Worm (Caenorhabditis elegans) whole organism, L1 larva: ENCODE results near the gene aqp-3.
A peak's percentile ranks its signal among the peaks of the same experiment; 100 is the strongest.
"Not testable (repeated sequence)": the region's sequence is repeated elsewhere in the genome, so short reads cannot be mapped to it uniquely, and the experiment has no call there.

ENCODE experiments used
- F16B12.6 ChIP-seq: fragments of 150-350 bp; optimal IDR thresholded peaks from 2 replicates; lab custom pipeline; 2014; ENCODE audit warnings: missing biosample characterization, missing genetic modification characterization
- aha-1 ChIP-seq: fragments of 150-350 bp; optimal IDR thresholded peaks from 2 replicates; lab custom pipeline; 2014; ENCODE audit warnings: missing biosample characterization, missing genetic modification characterization
- ama-1 ChIP-seq: fragments of 150-350 bp; optimal IDR thresholded peaks from 2 replicates; lab custom pipeline; 2014
- blmp-1 ChIP-seq: fragments of 150-350 bp; optimal IDR thresholded peaks from 2 replicates; lab custom pipeline; 2014; ENCODE audit warnings: missing biosample characterization, missing genetic modification characterization
- ceh-82 ChIP-seq, 3 experiments: fragments of 150-350 bp in 1 of 3; sonication (generic microtip) in 2 of 3; optimal IDR thresholded peaks; 2 replicates each; lab custom pipeline; 2014 to 2017; ENCODE audit warnings: missing biosample characterization in 3 of 3, missing genetic modification characterization in 3 of 3
- ceh-90 ChIP-seq: sonication (generic microtip); optimal IDR thresholded peaks from 2 replicates; lab custom pipeline; 2016; ENCODE audit warnings: missing genetic modification characterization, missing compliant biosample characterization
- dsc-1 ChIP-seq: sonication (generic microtip); optimal IDR thresholded peaks from 2 replicates; lab custom pipeline; 2016; ENCODE audit warnings: mild to moderate bottlenecking, missing genetic modification characterization, missing compliant biosample characterization
- efl-1 ChIP-seq, 4 experiments: fragments of 150-350 bp; optimal IDR thresholded peaks in 3 of 4; peaks in 1 of 4; 1 replicate in 1 of 4; 2 replicates in 3 of 4; lab custom pipeline; 2014; ENCODE audit warnings: missing biosample characterization in 2 of 4, missing genetic modification characterization in 2 of 4, missing genetic modification reagents in 2 of 4
- egl-27 ChIP-seq, 2 experiments: fragments of 150-350 bp in 1 of 2; sonication (generic microtip); optimal IDR thresholded peaks; 3 replicates each; lab custom pipeline; 2017 to 2018; ENCODE audit warnings: missing biosample characterization in 2 of 2, missing genetic modification characterization in 2 of 2, missing genetic modification reagents in 2 of 2
- elt-3 ChIP-seq, 6 experiments: fragments of 150-350 bp in 1 of 6; sonication (generic microtip); optimal IDR thresholded peaks; 2 replicates each; lab custom pipeline; 2017 to 2018; ENCODE audit warnings: missing biosample characterization in 6 of 6, missing genetic modification characterization in 6 of 6, inconsistent platforms in 1 of 6
- fkh-10 ChIP-seq: sonication (generic microtip); optimal IDR thresholded peaks from 2 replicates; lab custom pipeline; 2017; ENCODE audit warnings: missing biosample characterization, missing genetic modification reagents, missing genetic modification characterization
- fkh-4 ChIP-seq: sonication (generic microtip); optimal IDR thresholded peaks from 2 replicates; lab custom pipeline; 2016; ENCODE audit warnings: missing compliant biosample characterization, missing genetic modification characterization, borderline replicate concordance
- fos-1 ChIP-seq: fragments of 150-350 bp; optimal IDR thresholded peaks from 2 replicates; lab custom pipeline; 2014; ENCODE audit warnings: missing biosample characterization, missing genetic modification characterization
- grh-1 ChIP-seq: fragments of 200-800 bp; sonication (Bioruptor generic); IDR thresholded peaks from 2 replicates; pipeline ENCODE4 v1.3.6; 2022; ENCODE audit warnings: missing genetic modification reagents, missing genetic modification characterization, missing compliant biosample characterization
- hlh-17 ChIP-seq: fragments of 200-800 bp; sonication (Bioruptor generic); optimal IDR thresholded peaks from 2 replicates; lab custom pipeline; 2018; ENCODE audit warnings: missing genetic modification characterization, mild to moderate bottlenecking, missing compliant biosample characterization, moderate library complexity, borderline replicate concordance
- hlh-4 ChIP-seq: sonication (generic microtip); optimal IDR thresholded peaks from 2 replicates; lab custom pipeline; 2016; ENCODE audit warnings: mild to moderate bottlenecking, missing genetic modification characterization, missing compliant biosample characterization
- lin-14 ChIP-seq: fragments of 200-800 bp; sonication (Bioruptor generic); optimal IDR thresholded peaks from 2 replicates; lab custom pipeline; 2018; ENCODE audit warnings: mild to moderate bottlenecking, missing genetic modification characterization, moderate library complexity, missing compliant biosample characterization
- lin-15B ChIP-seq: fragments of 150-350 bp; sonication (generic microtip); optimal IDR thresholded peaks from 3 replicates; lab custom pipeline; 2014; ENCODE audit warnings: missing biosample characterization, missing genetic modification characterization
- lin-35 ChIP-seq, 2 experiments: fragments of 150-350 bp; optimal IDR thresholded peaks; 2 replicates each; lab custom pipeline; 2014; ENCODE audit warnings: missing biosample characterization in 2 of 2, missing genetic modification characterization in 2 of 2, missing genetic modification reagents in 2 of 2
- lsy-2 ChIP-seq, 2 experiments: fragments of 150-350 bp; optimal IDR thresholded peaks; 2 replicates each; lab custom pipeline; 2014; ENCODE audit warnings: missing biosample characterization in 2 of 2, missing genetic modification characterization in 2 of 2
- mep-1 ChIP-seq: fragments of 150-350 bp; optimal IDR thresholded peaks from 2 replicates; lab custom pipeline; 2014; ENCODE audit warnings: missing biosample characterization, missing genetic modification characterization
- nhr-11 ChIP-seq: fragments of 150-350 bp; optimal IDR thresholded peaks from 2 replicates; lab custom pipeline; 2014; ENCODE audit warnings: missing biosample characterization, missing genetic modification characterization
- nhr-19 ChIP-seq: fragments of 200-800 bp; sonication (Bioruptor generic); conservative IDR thresholded peaks from 2 replicates; pipeline ENCODE4 v1.3.6; 2022; ENCODE audit warnings: missing genetic modification characterization, missing compliant biosample characterization
- nhr-20 ChIP-seq: sonication (generic microtip); optimal IDR thresholded peaks from 2 replicates; lab custom pipeline; 2016; ENCODE audit warnings: mild to moderate bottlenecking, missing genetic modification characterization, missing compliant biosample characterization
- nhr-237 ChIP-seq: fragments of 150-350 bp; optimal IDR thresholded peaks from 2 replicates; lab custom pipeline; 2014; ENCODE audit warnings: missing biosample characterization, missing genetic modification characterization
- nhr-28 ChIP-seq: fragments of 150-350 bp; optimal IDR thresholded peaks from 2 replicates; lab custom pipeline; 2014; ENCODE audit warnings: missing biosample characterization, missing genetic modification characterization
- nhr-47 ChIP-seq: sonication (generic microtip); optimal IDR thresholded peaks from 2 replicates; lab custom pipeline; 2016; ENCODE audit warnings: mild to moderate bottlenecking, missing genetic modification characterization, moderate library complexity, missing compliant biosample characterization
- nhr-71 ChIP-seq: sonication (generic microtip); optimal IDR thresholded peaks from 2 replicates; lab custom pipeline; 2016; ENCODE audit warnings: mild to moderate bottlenecking, missing genetic modification characterization, moderate library complexity, missing compliant biosample characterization
- nhr-77 ChIP-seq: fragments of 150-350 bp; optimal IDR thresholded peaks from 2 replicates; lab custom pipeline; 2014; ENCODE audit warnings: missing biosample characterization, missing genetic modification characterization
- nhr-84 ChIP-seq: sonication (generic microtip); optimal IDR thresholded peaks from 2 replicates; lab custom pipeline; 2017; ENCODE audit warnings: missing biosample characterization, missing genetic modification characterization
- nhr-85 ChIP-seq: sonication (generic microtip); peaks from one replicate; lab custom pipeline; 2016; ENCODE audit warnings: missing genetic modification characterization, inconsistent platforms, missing compliant biosample characterization
- skn-1 ChIP-seq: fragments of 150-350 bp; optimal IDR thresholded peaks from 2 replicates; lab custom pipeline; 2014; ENCODE audit warnings: missing biosample characterization, missing genetic modification characterization
- snu-23 ChIP-seq: sonication (generic microtip); optimal IDR thresholded peaks from 2 replicates; lab custom pipeline; 2016; ENCODE audit warnings: missing genetic modification characterization, missing compliant biosample characterization
- sptf-1 ChIP-seq: fragments of 150-350 bp; optimal IDR thresholded peaks from 2 replicates; lab custom pipeline; 2014; ENCODE audit warnings: missing biosample characterization, missing genetic modification characterization
- sup-37 ChIP-seq: fragments of 200-800 bp; sonication (Bioruptor generic); optimal IDR thresholded peaks from 2 replicates; lab custom pipeline; 2018; ENCODE audit warnings: mild to moderate bottlenecking, missing genetic modification characterization, missing compliant biosample characterization
- swsn-7 ChIP-seq: sonication (generic microtip); optimal IDR thresholded peaks from 2 replicates; lab custom pipeline; 2016; ENCODE audit warnings: missing genetic modification characterization, missing compliant biosample characterization
- tbx-2 ChIP-seq: sonication (generic microtip); optimal IDR thresholded peaks from 2 replicates; lab custom pipeline; 2016; ENCODE audit warnings: missing genetic modification characterization, missing compliant biosample characterization
- unc-98 ChIP-seq: fragments of 200-800 bp; sonication (Bioruptor generic); IDR thresholded peaks from 2 replicates; pipeline ENCODE4 v1.3.6; 2022; ENCODE audit warnings: missing genetic modification characterization, missing compliant biosample characterization
- vab-15 ChIP-seq: sonication (generic microtip); optimal IDR thresholded peaks from 2 replicates; lab custom pipeline; 2017; ENCODE audit warnings: missing genotype, mild to moderate bottlenecking, missing genetic modification characterization, missing compliant biosample characterization
- zip-4 ChIP-seq: fragments of 200-800 bp; sonication (Bioruptor generic); optimal IDR thresholded peaks from 2 replicates; lab custom pipeline; 2018; ENCODE audit warnings: mild to moderate bottlenecking, missing genetic modification characterization, moderate library complexity, missing compliant biosample characterization
- ztf-11 ChIP-seq, 2 experiments: sonication (generic microtip); optimal IDR thresholded peaks; 2 replicates each; lab custom pipeline; 2016 to 2017; ENCODE audit warnings: missing genetic modification characterization in 2 of 2, missing biosample characterization in 1 of 2, missing compliant biosample characterization in 1 of 2

Gene aqp-3

DNA sequence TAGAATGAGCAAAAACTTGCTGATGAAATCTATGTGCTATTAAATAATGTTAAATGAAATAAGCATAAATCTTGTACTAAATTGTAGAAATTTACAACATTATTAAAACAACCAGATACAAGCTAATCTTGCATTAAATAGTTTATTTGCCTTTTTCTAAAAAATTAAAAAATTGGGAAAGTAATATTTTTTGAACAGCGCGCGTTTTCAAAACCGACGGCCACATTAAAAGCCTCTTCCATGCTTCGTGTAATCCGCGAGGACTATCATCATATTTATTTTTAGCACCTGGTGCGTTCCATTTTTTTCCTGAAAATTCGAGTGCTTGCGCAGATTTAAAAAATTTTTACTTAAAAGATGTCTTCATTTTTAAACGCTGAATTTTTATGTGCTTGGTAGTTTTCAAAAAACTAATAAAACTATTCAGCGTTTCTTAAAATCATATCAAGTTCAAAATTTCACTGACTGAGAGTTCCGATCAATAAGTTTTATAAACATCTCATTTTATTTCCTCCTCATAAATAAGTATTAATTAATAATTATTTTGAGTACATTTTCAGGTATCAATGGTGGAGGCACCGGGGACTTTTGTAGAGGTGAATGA, 21.2 kb upstream of the aqp-3 start, which contains the start of gene Y43E12A.3:
Gene Y43E12A.3, plus strand, starts transcription at position 554 of the 604 bp plus-strand sequence.
- not testable (repeated sequence) for TF ChIP-seq hlh-17 (GFP tag; lab: Kevin White, UChicago); lsy-2 (tag; optimal IDR thresholded peaks at IDR 0.05; lab: Kevin White, UChicago); egl-27 (tag; optimal IDR thresholded peaks at IDR 0.05; lab: Kevin White, UChicago)

DNA sequence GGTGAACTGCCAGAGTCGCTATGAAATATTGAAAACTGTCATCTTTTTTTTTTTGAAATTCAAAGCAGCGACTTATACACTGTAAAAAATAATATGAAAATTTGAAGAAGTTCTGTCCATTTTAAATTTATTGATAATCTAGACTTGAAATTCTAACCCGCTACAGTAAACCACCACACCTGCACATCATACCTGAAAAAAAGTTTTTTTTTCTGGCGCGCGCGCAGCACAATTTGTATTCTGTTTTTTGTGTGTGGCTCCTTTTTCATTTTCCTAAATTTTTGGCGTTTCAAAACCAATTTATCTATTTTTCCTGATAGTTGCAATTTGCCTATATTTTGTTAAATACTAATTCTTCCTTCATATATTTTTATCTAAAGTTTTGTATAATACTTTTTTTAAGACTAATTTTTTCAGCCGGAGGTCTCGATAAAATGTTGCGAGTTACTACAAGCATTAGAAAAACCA, 19.3 kb upstream of the aqp-3 start, which contains the start of gene cyb-2.1:
Gene cyb-2.1, plus strand, starts transcription at position 418 of the 468 bp plus-strand sequence.
- TF ChIP-seq ama-1 (lab: Kevin White, UChicago) (no peak), ceh-82 (tag; optimal IDR thresholded peaks at IDR 0.05; lab: Kevin White, UChicago) (no peak), swsn-7 (tag; lab: Kevin White, UChicago) (no peak), fkh-10 (GFP tag; lab: Kevin White, UChicago) (no peak), nhr-28 (no peak), lin-15B (tag; lab: Kevin White, UChicago) (no peak)

DNA sequence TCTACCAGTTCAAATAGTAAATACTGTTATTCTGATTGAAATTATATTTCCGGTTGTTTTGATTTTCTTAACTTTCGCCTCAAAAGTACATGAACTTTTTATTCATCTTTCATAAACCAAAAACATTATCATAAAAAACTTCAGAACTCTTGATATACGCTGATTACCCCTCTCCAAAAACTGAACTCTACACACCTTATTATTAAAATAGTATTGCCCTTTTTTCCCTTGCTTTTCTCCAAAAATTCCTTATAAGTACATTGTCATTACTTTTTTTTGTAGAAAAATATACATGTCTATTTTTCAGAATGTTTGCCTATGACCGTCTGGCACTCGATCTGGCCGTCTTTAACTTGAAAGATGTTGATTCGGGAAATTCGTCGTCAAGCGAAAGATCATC, 15.5 kb upstream of the aqp-3 start, which contains the start of gene Y43E12A.2:
Gene Y43E12A.2, plus strand, starts transcription at position 301 of the 400 bp plus-strand sequence.
- TF ChIP-seq fos-1 (tag; lab: Kevin White, UChicago) (no peak), tbx-2 (tag; lab: Kevin White, UChicago) (no peak), zip-4 (no peak), grh-1 (GFP tag; lab: Robert Waterston, UW) (no peak), sptf-1 (tag; lab: Kevin White, UChicago) (no peak), vab-15 (tag; lab: Kevin White, UChicago) (no peak), elt-3 (tag; optimal IDR thresholded peaks at IDR 0.05; lab: Kevin White, UChicago) (no peak), sup-37 (GFP tag; lab: Kevin White, UChicago) (no peak), snu-23 (GFP tag; lab: Kevin White, UChicago) (no peak), skn-1 (no peak), nhr-77 (tag; lab: Kevin White, UChicago) (no peak), ztf-11 (tag; optimal IDR thresholded peaks at IDR 0.05; lab: Kevin White, UChicago) (no peak), nhr-71 (no peak)
- TF ChIP-seq, all 84 proteins: peak for 0

DNA sequence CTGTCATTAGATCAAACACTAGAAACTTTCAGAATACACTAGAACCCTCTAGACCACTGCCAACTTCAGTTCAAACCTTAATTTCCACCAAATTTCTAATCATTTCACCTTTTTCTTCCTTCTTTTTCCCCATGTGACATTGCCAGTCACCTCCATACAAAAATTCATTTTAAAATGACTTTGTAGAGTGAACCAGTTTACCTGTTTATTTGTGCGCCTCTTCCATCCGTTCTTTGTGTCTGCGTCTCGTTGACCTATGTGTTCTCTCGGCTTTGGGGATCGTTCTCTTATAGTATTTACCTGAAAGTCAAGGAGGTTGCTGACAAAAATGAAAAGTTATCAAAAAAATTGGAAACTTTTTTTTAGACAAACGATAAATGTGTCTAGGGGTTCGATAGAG, 14.4 kb upstream of the aqp-3 start:
- TF ChIP-seq blmp-1 (peak; percentile 20), nhr-19 (GFP tag; lab: Robert Waterston, UW) (no peak), fkh-4 (no peak), nhr-85 (peak; percentile 73), F16B12.6 (no peak), efl-1 (optimal IDR thresholded peaks at IDR 0.05; lab: Kevin White, UChicago) (no peak), efl-1 (GFP tag; optimal IDR thresholded peaks at IDR 0.05 in 1 of 2; lab: Kevin White, UChicago) (peak in 1 of 2 experiments; percentile 2), grh-1 (GFP tag; lab: Robert Waterston, UW) (0 out of 2 replicates have a peak, but pooled peaks have one; percentile 23), ceh-90 (tag; lab: Kevin White, UChicago) (no peak), egl-27 (tag; optimal IDR thresholded peaks at IDR 0.05; lab: Kevin White, UChicago) (no peak), lin-14 (GFP tag; lab: Kevin White, UChicago) (peak; percentile 62), nhr-20 (tag; lab: Kevin White, UChicago) (peak; percentile 14), hlh-4 (tag; lab: Kevin White, UChicago) (no peak), elt-3 (tag; optimal IDR thresholded peaks at IDR 0.05; lab: Kevin White, UChicago) (no peak), lin-35 (GFP tag; optimal IDR thresholded peaks at IDR 0.05; lab: Kevin White, UChicago) (peak in 1 of 2 experiments; percentile 49), dsc-1 (no peak), unc-98 (GFP tag; lab: Robert Waterston, UW) (no peak), mep-1 (tag; lab: Kevin White, UChicago) (peak; percentile 6), aha-1 (no peak), nhr-47 (tag; lab: Kevin White, UChicago) (no peak), nhr-11 (tag; lab: Kevin White, UChicago) (no peak), nhr-237 (no peak), swsn-7 (tag; lab: Kevin White, UChicago) (no peak), nhr-84 (tag; lab: Kevin White, UChicago) (no peak)
